Fruit fly (Drosophila melanogaster): Measurements from ENCODE around the gene Dpck.

- TF ChIP-seq usp (GFP tag; optimal IDR thresholded peaks at IDR 0.05) (no peak), psq (optimal IDR thresholded peaks at IDR 0.05) (no peak)
Measured at dm6 chr3R:7087904-7088303, 5.9 kb downstream of the Dpck start.

All from whole organism.